Worm (Caenorhabditis elegans): ENCODE data around the gene fbxl-5.

ce11 chrV:7717629-7718028, 25.1 kb upstream of the fbxl-5 start, which contains the start of gene ZK105.5:
- no peak for TF ChIP-seq tbx-2 (tag; optimal IDR thresholded peaks at IDR 0.05)
- TF ChIP-seq nhr-11 (tag; optimal IDR thresholded peaks at IDR 0.05) = no peak
- no peak for TF ChIP-seq lin-15B (tag; optimal IDR thresholded peaks at IDR 0.05)

All from whole organism, L3 larva.